Worm (Caenorhabditis elegans) whole organism, L4 larva: Measurements from ENCODE around the gene ZK1055.2.

Experiments used
- D1046.2 ChIP-seq: fragments of 200-800 bp; sonication (Bioruptor generic); IDR thresholded peaks from 2 replicates; pipeline ENCODE4 v1.3.6; 2022; ENCODE audit warnings: missing genetic modification characterization, missing compliant biosample characterization
- F10B5.3 ChIP-seq: sonication (generic microtip); optimal IDR thresholded peaks from 2 replicates; lab custom pipeline; 2016; ENCODE audit warnings: mild to moderate bottlenecking, missing genetic modification characterization, missing compliant biosample characterization
- T26A8.4 ChIP-seq: fragments of 200-800 bp; sonication (Bioruptor generic); IDR thresholded peaks from 2 replicates; pipeline ENCODE4 v1.3.6; 2022; ENCODE audit warnings: missing genetic modification characterization, missing compliant biosample characterization
- Y5F2A.4 ChIP-seq: fragments of 200-800 bp; sonication (Bioruptor generic); optimal IDR thresholded peaks from 2 replicates; lab custom pipeline; 2018; ENCODE audit warnings: mild to moderate bottlenecking, missing genetic modification characterization, missing compliant biosample characterization
- ZK337.2 ChIP-seq: fragments of 200-800 bp; sonication (Bioruptor generic); IDR thresholded peaks from 2 replicates; pipeline ENCODE4 v1.3.6; 2022; ENCODE audit warnings: missing genetic modification reagents, missing genetic modification characterization, missing compliant biosample characterization
- aly-2 ChIP-seq: sonication (generic microtip); optimal IDR thresholded peaks from 2 replicates; lab custom pipeline; 2018; ENCODE audit warnings: missing biosample characterization, missing genetic modification characterization
- arid-1 ChIP-seq: fragments of 200-800 bp; sonication (Bioruptor generic); conservative IDR thresholded peaks from 2 replicates; pipeline ENCODE4 v1.3.6; 2022; ENCODE audit warnings: missing genetic modification reagents, missing genetic modification characterization, missing compliant biosample characterization
- ceh-44 ChIP-seq: fragments of 200-800 bp; sonication (Bioruptor generic); IDR thresholded peaks from 2 replicates; pipeline ENCODE4 v1.3.6; 2022; ENCODE audit warnings: missing genetic modification reagents, missing genetic modification characterization, missing compliant biosample characterization
- cey-2 ChIP-seq: sonication (generic microtip); optimal IDR thresholded peaks from 3 replicates; lab custom pipeline; 2017; ENCODE audit warnings: missing genetic modification characterization, mild to moderate bottlenecking, missing compliant biosample characterization, antibody characterized with exemption, borderline replicate concordance; ENCODE audit not compliant: insufficient read depth
- ctbp-1 ChIP-seq: fragments of 200-800 bp; sonication (Bioruptor generic); IDR thresholded peaks from 2 replicates; pipeline ENCODE4 v1.3.6; 2022; ENCODE audit warnings: missing genetic modification reagents, missing genetic modification characterization, missing compliant biosample characterization
- daf-12 ChIP-seq: fragments of 150-350 bp; optimal IDR thresholded peaks from 2 replicates; lab custom pipeline; 2014; ENCODE audit warnings: missing biosample characterization, missing genetic modification reagents, missing genetic modification characterization
- daf-16 ChIP-seq, 3 experiments: sonication (generic microtip); optimal IDR thresholded peaks; 2 replicates each; lab custom pipeline; 2016 to 2017; ENCODE audit warnings: missing genetic modification characterization in 3 of 3, missing genetic modification reagents in 3 of 3, mild to moderate bottlenecking in 2 of 3, missing compliant biosample characterization in 2 of 3, missing biosample characterization in 1 of 3, moderate library complexity in 1 of 3
- dmd-6 ChIP-seq: fragments of 200-800 bp; sonication (Bioruptor generic); IDR thresholded peaks from 2 replicates; pipeline ENCODE4 v1.3.6; 2022; ENCODE audit warnings: missing genetic modification reagents, missing genetic modification characterization, missing compliant biosample characterization
- dmd-9 ChIP-seq: fragments of 200-800 bp; sonication (Bioruptor generic); IDR thresholded peaks from 2 replicates; pipeline ENCODE4 v1.3.6; 2022; ENCODE audit warnings: missing genetic modification reagents, missing genetic modification characterization, missing compliant biosample characterization
- fos-1 ChIP-seq: fragments of 150-350 bp; optimal IDR thresholded peaks from 2 replicates; lab custom pipeline; 2014; ENCODE audit warnings: missing biosample characterization, missing genetic modification characterization
- hlh-30 ChIP-seq: sonication (generic microtip); optimal IDR thresholded peaks from 2 replicates; lab custom pipeline; 2017; ENCODE audit warnings: antibody characterized with exemption, mild to moderate bottlenecking, missing genetic modification characterization, missing compliant biosample characterization; ENCODE audit not compliant: insufficient read depth
- lim-7 ChIP-seq: fragments of 200-800 bp; sonication (Bioruptor generic); IDR thresholded peaks from 2 replicates; pipeline ENCODE4 v1.3.6; 2022; ENCODE audit warnings: missing genetic modification characterization, missing compliant biosample characterization
- lin-1 ChIP-seq: fragments of 200-800 bp; sonication (Bioruptor generic); IDR thresholded peaks from 2 replicates; pipeline ENCODE4 v1.3.6; 2022; ENCODE audit warnings: missing genetic modification reagents, missing genetic modification characterization, missing compliant biosample characterization
- lin-13 ChIP-seq: fragments of 150-350 bp; optimal IDR thresholded peaks from 2 replicates; lab custom pipeline; 2014; ENCODE audit warnings: missing biosample characterization, missing genetic modification reagents, missing genetic modification characterization
- lin-15B ChIP-seq: fragments of 150-350 bp; sonication (generic microtip); optimal IDR thresholded peaks from 3 replicates; lab custom pipeline; 2014; ENCODE audit warnings: missing biosample characterization, missing genetic modification characterization
- lin-39 ChIP-seq: fragments of 150-350 bp; optimal IDR thresholded peaks from 2 replicates; lab custom pipeline; 2014; ENCODE audit warnings: missing biosample characterization, missing genetic modification reagents, missing genetic modification characterization
- madf-9 ChIP-seq: fragments of 200-800 bp; sonication (Bioruptor generic); conservative IDR thresholded peaks from 2 replicates; pipeline ENCODE4 v1.3.6; 2022; ENCODE audit warnings: missing genetic modification reagents, missing genetic modification characterization, missing compliant biosample characterization
- mdt-29 ChIP-seq: fragments of 200-800 bp; sonication (Bioruptor generic); IDR thresholded peaks from 2 replicates; pipeline ENCODE4 v1.3.6; 2022; ENCODE audit warnings: missing genetic modification reagents, missing genetic modification characterization, missing compliant biosample characterization
- mep-1 ChIP-seq: fragments of 150-350 bp; sonication (generic microtip); optimal IDR thresholded peaks from 3 replicates; lab custom pipeline; 2014; ENCODE audit warnings: missing biosample characterization, missing genetic modification characterization
- nhr-10 ChIP-seq: fragments of 150-350 bp; optimal IDR thresholded peaks from 2 replicates; lab custom pipeline; 2014; ENCODE audit warnings: missing biosample characterization, missing genetic modification characterization
- nhr-11 ChIP-seq: fragments of 150-350 bp; optimal IDR thresholded peaks from 2 replicates; lab custom pipeline; 2014; ENCODE audit warnings: missing biosample characterization, missing genetic modification characterization
- nhr-111 ChIP-seq: fragments of 200-800 bp; sonication (Bioruptor generic); optimal IDR thresholded peaks from 2 replicates; lab custom pipeline; 2018; ENCODE audit warnings: mild to moderate bottlenecking, missing genetic modification characterization, missing compliant biosample characterization
- nhr-28 ChIP-seq: fragments of 150-350 bp; optimal IDR thresholded peaks from 2 replicates; lab custom pipeline; 2014; ENCODE audit warnings: missing biosample characterization, missing genetic modification characterization
- nhr-41 ChIP-seq: fragments of 200-800 bp; sonication (Bioruptor generic); IDR thresholded peaks from 2 replicates; pipeline ENCODE4 v1.3.6; 2022; ENCODE audit warnings: missing genetic modification reagents, missing genetic modification characterization, missing compliant biosample characterization
- nhr-48 ChIP-seq: sonication (generic microtip); optimal IDR thresholded peaks from 2 replicates; lab custom pipeline; 2016; ENCODE audit warnings: mild to moderate bottlenecking, missing genetic modification characterization, missing compliant biosample characterization
- nhr-6 ChIP-seq: fragments of 150-350 bp; optimal IDR thresholded peaks from 2 replicates; lab custom pipeline; 2014; ENCODE audit warnings: missing biosample characterization, missing genetic modification characterization
- nhr-76 ChIP-seq: fragments of 150-350 bp; optimal IDR thresholded peaks from 2 replicates; lab custom pipeline; 2014; ENCODE audit warnings: missing biosample characterization, missing genetic modification characterization
- nhr-77 ChIP-seq: fragments of 150-350 bp; optimal IDR thresholded peaks from 2 replicates; lab custom pipeline; 2014; ENCODE audit warnings: missing biosample characterization, missing genetic modification characterization
- pqm-1 ChIP-seq: sonication (generic microtip); optimal IDR thresholded peaks from 2 replicates; lab custom pipeline; 2017; ENCODE audit warnings: missing biosample characterization, missing genetic modification characterization
- set-16 ChIP-seq: fragments of 200-800 bp; sonication (Bioruptor generic); IDR thresholded peaks from 2 replicates; pipeline ENCODE4 v1.3.6; 2022; ENCODE audit warnings: missing genetic modification reagents, missing genetic modification characterization, missing compliant biosample characterization
- snpc-4 ChIP-seq: fragments of 150-350 bp; optimal IDR thresholded peaks from 2 replicates; lab custom pipeline; 2014; ENCODE audit warnings: missing biosample characterization, missing genetic modification characterization
- spr-1 ChIP-seq: sonication (generic microtip); optimal IDR thresholded peaks from 2 replicates; lab custom pipeline; 2016; ENCODE audit warnings: mild to moderate bottlenecking, missing genetic modification characterization, missing compliant biosample characterization
- unc-39 ChIP-seq: sonication (generic microtip); optimal IDR thresholded peaks from 2 replicates; lab custom pipeline; 2017; ENCODE audit warnings: missing biosample characterization, missing genetic modification characterization
- unc-62 ChIP-seq, 3 experiments: fragments of 150-350 bp in 1 of 3; sonication (generic microtip); optimal IDR thresholded peaks in 2 of 3; peaks in 1 of 3; 1 replicate in 1 of 3; 2 replicates in 2 of 3; lab custom pipeline; 2014 to 2017; ENCODE audit warnings: missing biosample characterization in 3 of 3, missing genetic modification characterization in 3 of 3, missing genetic modification reagents in 3 of 3, missing genotype in 1 of 3
- ztf-11 ChIP-seq: fragments of 150-350 bp; optimal IDR thresholded peaks from 2 replicates; lab custom pipeline; 2014; ENCODE audit warnings: missing biosample characterization, missing genetic modification characterization
- ztf-7 ChIP-seq: fragments of 150-350 bp; optimal IDR thresholded peaks from 2 replicates; lab custom pipeline; 2014; ENCODE audit warnings: missing biosample characterization, missing genetic modification characterization

The ZK1055.2 gene

DNA sequence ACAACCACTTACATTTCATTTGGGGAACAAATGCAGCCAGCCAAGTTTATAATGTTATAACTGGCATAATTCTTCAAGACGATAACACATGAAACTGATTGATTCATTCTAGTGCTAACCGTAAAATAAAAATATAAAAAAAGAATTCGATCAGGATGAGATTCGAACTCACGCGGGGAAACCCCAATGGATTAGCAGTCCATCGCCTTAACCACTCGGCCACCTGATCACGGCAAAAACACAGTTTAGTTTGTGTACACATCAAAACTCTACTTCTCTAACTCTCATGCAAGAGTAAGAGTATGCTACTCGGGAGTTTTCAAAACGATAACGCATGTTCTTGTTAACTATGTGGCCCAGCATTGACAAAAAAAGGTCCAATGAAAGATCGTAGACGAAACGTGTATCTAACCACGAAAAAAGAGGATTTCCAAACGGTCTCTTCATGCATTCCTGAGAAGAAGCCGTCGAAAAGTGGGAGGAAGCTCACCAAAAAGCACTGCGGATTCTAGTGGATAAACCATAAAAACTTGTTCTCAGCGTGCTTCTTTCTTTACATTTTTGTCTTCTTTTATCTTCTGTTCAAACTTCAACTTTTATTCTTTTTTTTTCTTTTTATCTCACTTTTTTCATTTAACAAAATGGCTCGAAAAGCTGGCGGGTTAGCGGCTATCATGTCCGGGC lies 38.5 kb upstream of the ZK1055.2 start, which contains the start of gene twk-10 (continued):
- TF ChIP-seq dmd-9 (GFP tag; lab: Robert Waterston, UW) (0 out of 2 replicates have a peak, but pooled peaks have one; percentile 70), lim-7 (GFP tag; lab: Robert Waterston, UW) (peak; percentile 86), hlh-30 (tag; lab: Kevin White, UChicago) (peak; percentile 15), aly-2 (tag; lab: Kevin White, UChicago) (no peak), ceh-44 (peak; percentile 70; the same call in 1 of the 2 replicates), lin-39 (tag; lab: Kevin White, UChicago) (no peak), set-16 (no peak), nhr-28 (peak; percentile 26), D1046.2 (0 out of 2 replicates have a peak, but pooled peaks have one; percentile 49), ztf-11 (tag; lab: Kevin White, UChicago) (no peak), arid-1 (GFP tag; lab: Robert Waterston, UW) (peak; percentile 64; the same call in 1 of the 2 replicates), nhr-76 (tag; lab: Kevin White, UChicago) (no peak), nhr-111 (GFP tag; lab: Kevin White, UChicago) (peak; percentile 21), pqm-1 (no peak), ctbp-1 (GFP tag; lab: Robert Waterston, UW) (0 out of 2 replicates have a peak, but pooled peaks have one; percentile 27), nhr-41 (GFP tag; lab: Robert Waterston, UW) (0 out of 2 replicates have a peak, but pooled peaks have one; percentile 34), spr-1 (tag; lab: Kevin White, UChicago) (no peak), lin-1 (GFP tag; lab: Robert Waterston, UW) (0 out of 2 replicates have a peak, but pooled peaks have one; percentile 42), daf-12 (tag; lab: Kevin White, UChicago) (no peak), T26A8.4 (GFP tag; lab: Robert Waterston, UW) (peak; percentile 52; the same call in 1 of the 2 replicates), daf-16 (GFP tag; optimal IDR thresholded peaks at IDR 0.05; lab: Kevin White, UChicago) (peak in 1 of 2 experiments; percentile 62), daf-16 (tag; optimal IDR thresholded peaks at IDR 0.05; lab: Kevin White, UChicago) (peak; percentile 46), ztf-7 (tag; lab: Kevin White, UChicago) (no peak), snpc-4 (no peak), F10B5.3 (no peak), madf-9 (GFP tag; lab: Robert Waterston, UW) (peak; percentile 75; the same call in 1 of the 2 replicates), lin-15B (tag; lab: Kevin White, UChicago) (no peak), cey-2 (tag; lab: Kevin White, UChicago) (no peak), ZK337.2 (peak; percentile 70; the same call in 1 of the 2 replicates), nhr-10 (tag; lab: Kevin White, UChicago) (no peak), mdt-29 (GFP tag; lab: Robert Waterston, UW) (peak; percentile 64; the same call in 1 of the 2 replicates), dmd-6 (peak; percentile 60), unc-62 (GFP tag; optimal IDR thresholded peaks at IDR 0.05 in 1 of 2; lab: Kevin White, UChicago) (no peak), unc-62 (tag; optimal IDR thresholded peaks at IDR 0.05; lab: Kevin White, UChicago) (no peak), mep-1 (tag; lab: Kevin White, UChicago) (no peak), fos-1 (tag; lab: Kevin White, UChicago) (no peak), Y5F2A.4 (GFP tag; lab: Kevin White, UChicago) (no peak), nhr-77 (peak; percentile 30), lin-13 (no peak), nhr-48 (tag; lab: Kevin White, UChicago) (no peak), nhr-11 (tag; lab: Kevin White, UChicago) (no peak), nhr-6 (tag; lab: Kevin White, UChicago) (no peak), unc-39 (tag; lab: Kevin White, UChicago) (no peak)
